Worm (Caenorhabditis elegans) whole organism, late embryonic: ENCODE measurements around the gene daf-6.

Source experiments
- K09A11.1 ChIP-seq: sonication (generic microtip); optimal IDR thresholded peaks from 2 replicates; lab custom pipeline; 2017; ENCODE audit warnings: antibody characterized with exemption, mild to moderate bottlenecking, missing genetic modification characterization, missing compliant biosample characterization; ENCODE audit not compliant: insufficient read depth
- ceh-34 ChIP-seq: sonication (generic microtip); optimal IDR thresholded peaks from 2 replicates; lab custom pipeline; 2016; ENCODE audit warnings: mild to moderate bottlenecking, missing genetic modification characterization, missing compliant biosample characterization
- ceh-45 ChIP-seq: fragments of 200-800 bp; sonication (Bioruptor generic); IDR thresholded peaks from 2 replicates; pipeline ENCODE4 v1.3.6; 2022; ENCODE audit warnings: missing genetic modification reagents, missing genetic modification characterization, missing compliant biosample characterization
- ceh-6 ChIP-seq: fragments of 200-800 bp; sonication (Bioruptor generic); optimal IDR thresholded peaks from 2 replicates; lab custom pipeline; 2018; ENCODE audit warnings: mild to moderate bottlenecking, missing genetic modification characterization, missing compliant biosample characterization
- elt-4 ChIP-seq: sonication (generic microtip); optimal IDR thresholded peaks from 2 replicates; lab custom pipeline; 2016; ENCODE audit warnings: missing genetic modification characterization, missing compliant biosample characterization
- hlh-15 ChIP-seq: sonication (generic microtip); optimal IDR thresholded peaks from 2 replicates; lab custom pipeline; 2016; ENCODE audit warnings: missing genetic modification characterization, missing compliant biosample characterization
- lim-6 ChIP-seq: sonication (generic microtip); optimal IDR thresholded peaks from 2 replicates; lab custom pipeline; 2016; ENCODE audit warnings: missing genetic modification characterization, missing compliant biosample characterization
- nfya-1 ChIP-seq: sonication (generic microtip); optimal IDR thresholded peaks from 2 replicates; lab custom pipeline; 2017; ENCODE audit warnings: missing genetic modification characterization, mild to moderate bottlenecking, missing compliant biosample characterization, antibody characterized with exemption, moderate library complexity
- pha-4 ChIP-seq: fragments of 150-350 bp; optimal IDR thresholded peaks from 2 replicates; lab custom pipeline; 2018; ENCODE audit warnings: missing biosample characterization, missing genetic modification reagents, missing genetic modification characterization

DNA sequence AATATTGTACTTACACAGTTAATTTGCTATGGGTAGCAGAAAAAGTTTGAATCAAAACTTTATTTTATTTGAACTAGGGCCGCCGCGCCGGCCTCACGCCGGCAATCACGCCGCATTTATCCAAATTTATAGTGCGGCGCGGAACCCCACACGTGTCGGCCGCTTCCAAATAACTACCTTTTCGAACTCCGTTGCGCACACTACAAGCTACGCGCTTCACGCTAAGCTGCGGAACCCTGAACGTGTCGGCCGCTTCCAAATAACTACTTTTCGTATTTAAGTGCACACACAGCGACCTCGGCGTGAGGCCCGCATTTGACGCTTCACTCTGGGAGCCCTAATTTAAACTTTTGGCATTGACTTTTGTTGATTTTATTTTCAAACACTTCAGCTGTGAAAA is 43.2 kb downstream of the daf-6 start:
- TF ChIP-seq ceh-34 (tag; lab: Kevin White, UChicago) (no peak), ceh-45 (GFP tag; lab: Robert Waterston, UW) (no peak), pha-4 (tag; lab: Kevin White, UChicago) (no peak), nfya-1 (tag; lab: Kevin White, UChicago) (no peak), lim-6 (no peak), hlh-15 (tag; lab: Kevin White, UChicago) (no peak), K09A11.1 (tag; lab: Kevin White, UChicago) (no peak), elt-4 (no peak), ceh-6 (no peak)
